Worm (Caenorhabditis elegans) whole organism, late embryonic: Measurements from ENCODE around the gene srt-42.

Experiments used
- C08G9.2 ChIP-seq: sonication (generic microtip); optimal IDR thresholded peaks from 2 replicates; lab custom pipeline; 2016; ENCODE audit warnings: mild to moderate bottlenecking, missing genetic modification characterization, moderate library complexity, missing compliant biosample characterization
- ama-1 ChIP-seq: fragments of 150-350 bp; optimal IDR thresholded peaks from 2 replicates; lab custom pipeline; 2014
- ceh-19 ChIP-seq: fragments of 200-800 bp; sonication (Bioruptor generic); optimal IDR thresholded peaks from 2 replicates; lab custom pipeline; 2018; ENCODE audit warnings: mild to moderate bottlenecking, missing genetic modification characterization, missing compliant biosample characterization
- ceh-30 ChIP-seq: fragments of 150-350 bp; optimal IDR thresholded peaks from 2 replicates; lab custom pipeline; 2014; ENCODE audit warnings: missing biosample characterization, missing genetic modification characterization
- dve-1 ChIP-seq: sonication (generic microtip); optimal IDR thresholded peaks from 2 replicates; lab custom pipeline; 2017; ENCODE audit warnings: antibody characterized with exemption, mild to moderate bottlenecking, missing genetic modification characterization, missing compliant biosample characterization
- ets-4 ChIP-seq: sonication (generic microtip); optimal IDR thresholded peaks from 2 replicates; lab custom pipeline; 2016; ENCODE audit warnings: missing genetic modification characterization, missing compliant biosample characterization
- fkh-10 ChIP-seq: fragments of 150-350 bp; optimal IDR thresholded peaks from 2 replicates; lab custom pipeline; 2014; ENCODE audit warnings: missing biosample characterization, missing genetic modification reagents, missing genetic modification characterization
- lim-6 ChIP-seq: sonication (generic microtip); optimal IDR thresholded peaks from 2 replicates; lab custom pipeline; 2016; ENCODE audit warnings: missing genetic modification characterization, missing compliant biosample characterization
- lin-11 ChIP-seq: fragments of 200-800 bp; sonication (Bioruptor generic); optimal IDR thresholded peaks from 2 replicates; lab custom pipeline; 2018; ENCODE audit warnings: mild to moderate bottlenecking, missing genetic modification characterization, missing compliant biosample characterization
- nfya-1 ChIP-seq: sonication (generic microtip); optimal IDR thresholded peaks from 2 replicates; lab custom pipeline; 2017; ENCODE audit warnings: missing genetic modification characterization, mild to moderate bottlenecking, missing compliant biosample characterization, antibody characterized with exemption, moderate library complexity
- pha-4 ChIP-seq: fragments of 150-350 bp; optimal IDR thresholded peaks from 2 replicates; lab custom pipeline; 2018; ENCODE audit warnings: missing biosample characterization, missing genetic modification reagents, missing genetic modification characterization
- pqm-1 ChIP-seq: sonication (generic microtip); optimal IDR thresholded peaks from 2 replicates; lab custom pipeline; 2016; ENCODE audit warnings: missing genetic modification characterization, missing compliant biosample characterization

DNA sequence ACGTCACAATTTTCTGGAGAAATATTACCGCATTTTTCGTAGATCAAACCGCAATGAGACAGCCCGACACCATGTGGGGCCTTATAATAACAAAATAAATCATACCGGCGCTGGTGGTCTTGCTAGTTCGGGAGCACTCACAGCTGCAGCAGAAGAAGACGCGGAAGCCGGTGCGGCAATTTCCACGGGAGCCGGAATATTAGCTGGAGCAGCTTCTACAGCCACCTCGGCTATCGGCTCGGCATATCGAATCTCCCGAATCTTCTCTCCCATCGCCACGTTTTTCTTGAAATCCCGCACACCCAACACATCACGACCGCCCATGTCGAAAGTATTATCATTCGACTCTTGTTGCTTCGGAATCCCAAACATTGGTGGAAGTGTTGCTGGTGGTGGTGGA, 17.3 kb downstream of the srt-42 start:
- TF ChIP-seq pqm-1 (tag; lab: Kevin White, UChicago) (no peak), dve-1 (tag; lab: Kevin White, UChicago) (no peak), ceh-30 (tag; lab: Kevin White, UChicago) (no peak), ama-1 (no peak), fkh-10 (no peak), nfya-1 (tag; lab: Kevin White, UChicago) (no peak), ets-4 (tag; lab: Kevin White, UChicago) (no peak), pha-4 (no peak), ceh-19 (GFP tag; lab: Kevin White, UChicago) (no peak), lim-6 (tag; lab: Kevin White, UChicago) (no peak), lin-11 (tag; lab: Kevin White, UChicago) (no peak), C08G9.2 (tag; lab: Kevin White, UChicago) (no peak)
